Fruit fly (Drosophila melanogaster) whole organism, prepupa: ENCODE data around the gene Tdrd3.

Experiments
- Blimp-1 ChIP-seq: fragments of 200-800 bp; sonication (Bioruptor generic); optimal IDR thresholded peaks from 3 replicates; lab custom pipeline; 2017; ENCODE audit warnings: missing biosample characterization, missing genetic modification characterization, mild to moderate bottlenecking, moderate library complexity, missing genetic modification reagents
- CG10631 ChIP-seq: fragments of 200-800 bp; sonication (Bioruptor generic); optimal IDR thresholded peaks from 2 replicates; lab custom pipeline; 2016; ENCODE audit warnings: missing biosample characterization, missing genetic modification characterization
- CG10669 ChIP-seq: fragments of 200-800 bp; sonication (Bioruptor generic); optimal IDR thresholded peaks from 3 replicates; lab custom pipeline; 2018; ENCODE audit warnings: missing biosample characterization, mild to moderate bottlenecking, missing genetic modification characterization, moderate library complexity
- CG11902 ChIP-seq: fragments of 200-800 bp; sonication (Bioruptor generic); optimal IDR thresholded peaks from 3 replicates; lab custom pipeline; 2016; ENCODE audit warnings: missing biosample characterization, missing genetic modification characterization
- CG1621 ChIP-seq: fragments of 200-800 bp; sonication (Bioruptor generic); optimal IDR thresholded peaks from 3 replicates; lab custom pipeline; 2018; ENCODE audit warnings: missing biosample characterization, mild to moderate bottlenecking, missing genetic modification characterization
- CG16779 ChIP-seq: fragments of 200-800 bp; sonication (Bioruptor generic); optimal IDR thresholded peaks from 3 replicates; lab custom pipeline; 2017; ENCODE audit warnings: missing biosample characterization, mild to moderate bottlenecking, missing genetic modification characterization
- CG3032 ChIP-seq: fragments of 200-800 bp; optimal IDR thresholded peaks from 2 replicates; lab custom pipeline; 2019; ENCODE audit warnings: missing biosample characterization, mild to moderate bottlenecking, missing genetic modification characterization, moderate library complexity
- CG31627 ChIP-seq: fragments of 200-800 bp; sonication (Bioruptor generic); optimal IDR thresholded peaks from 3 replicates; lab custom pipeline; 2016; ENCODE audit warnings: missing biosample characterization, missing genetic modification characterization
- CG3919 ChIP-seq: fragments of 200-800 bp; sonication (Bioruptor generic); optimal IDR thresholded peaks from 3 replicates; lab custom pipeline; 2016; ENCODE audit warnings: missing biosample characterization, missing genetic modification characterization
- CG4318 ChIP-seq: fragments of 200-800 bp; sonication (Bioruptor generic); optimal IDR thresholded peaks from 3 replicates; lab custom pipeline; 2017; ENCODE audit warnings: missing biosample characterization, mild to moderate bottlenecking, missing genetic modification characterization
- CG6163 ChIP-seq: fragments of 200-800 bp; sonication (Bioruptor generic); IDR thresholded peaks from 3 replicates; pipeline ENCODE4 v1.3.6; 2022; ENCODE audit warnings: missing biosample characterization, missing genetic modification characterization
- CG6276 ChIP-seq: fragments of 200-800 bp; sonication (Bioruptor generic); optimal IDR thresholded peaks from 2 replicates; lab custom pipeline; 2017; ENCODE audit warnings: missing biosample characterization, mild to moderate bottlenecking, missing genetic modification characterization
- CG6792 ChIP-seq: fragments of 200-800 bp; sonication (Bioruptor generic); optimal IDR thresholded peaks from 3 replicates; lab custom pipeline; 2016; ENCODE audit warnings: missing biosample characterization, missing genetic modification characterization
- CG6808 ChIP-seq: fragments of 200-800 bp; sonication (Bioruptor generic); optimal IDR thresholded peaks from 3 replicates; lab custom pipeline; 2017; ENCODE audit warnings: missing biosample characterization, missing genetic modification characterization, mild to moderate bottlenecking, moderate library complexity, missing genetic modification reagents
- CG6854 ChIP-seq: fragments of 200-800 bp; sonication (Bioruptor generic); optimal IDR thresholded peaks from 2 replicates; lab custom pipeline; 2017; ENCODE audit warnings: missing biosample characterization, mild to moderate bottlenecking, missing genetic modification characterization
- CG7368 ChIP-seq: fragments of 200-800 bp; sonication (Bioruptor generic); optimal IDR thresholded peaks from 3 replicates; lab custom pipeline; 2016; ENCODE audit warnings: missing biosample characterization, missing genetic modification characterization
- CG8119 ChIP-seq: fragments of 200-800 bp; sonication (Bioruptor generic); IDR thresholded peaks from 3 replicates; pipeline ENCODE4 v1.3.6; 2022; ENCODE audit warnings: missing biosample characterization, missing genetic modification characterization
- CG8632 ChIP-seq: fragments of 200-800 bp; sonication (Bioruptor generic); optimal IDR thresholded peaks from 3 replicates; lab custom pipeline; 2016; ENCODE audit warnings: missing biosample characterization, missing genetic modification characterization
- Eip75B ChIP-seq: fragments of 200-800 bp; sonication (Bioruptor generic); optimal IDR thresholded peaks from 3 replicates; lab custom pipeline; 2016; ENCODE audit warnings: missing biosample characterization, missing genetic modification characterization
- Eip78C ChIP-seq: fragments of 200-800 bp; sonication (Bioruptor generic); peaks from one replicate; lab custom pipeline; 2016; ENCODE audit warnings: missing biosample characterization, missing genetic modification characterization
- Eip93F ChIP-seq: fragments of 200-800 bp; sonication (Bioruptor generic); optimal IDR thresholded peaks from 2 replicates; lab custom pipeline; 2016; ENCODE audit warnings: missing biosample characterization, mild to moderate bottlenecking, missing genetic modification characterization
- Ets21C ChIP-seq: fragments of 200-800 bp; sonication (Bioruptor generic); optimal IDR thresholded peaks from 3 replicates; lab custom pipeline; 2016; ENCODE audit warnings: missing biosample characterization, missing genetic modification characterization
- Ets96B ChIP-seq: fragments of 200-800 bp; optimal IDR thresholded peaks from 2 replicates; lab custom pipeline; 2019; ENCODE audit warnings: missing biosample characterization, mild to moderate bottlenecking, missing genetic modification characterization, moderate library complexity
- Gug ChIP-seq: fragments of 200-800 bp; sonication (Bioruptor generic); IDR thresholded peaks from 2 replicates; pipeline ENCODE4 v1.3.6; 2022; ENCODE audit warnings: missing biosample characterization, missing genetic modification characterization
- Hr38 ChIP-seq: sonication (Bioruptor generic); optimal IDR thresholded peaks from 2 replicates; lab custom pipeline; 2016; ENCODE audit warnings: missing biosample characterization, missing genetic modification characterization
- Hr39 ChIP-seq: fragments of 200-800 bp; sonication (Bioruptor generic); optimal IDR thresholded peaks from 2 replicates; lab custom pipeline; 2016; ENCODE audit warnings: missing biosample characterization, missing genetic modification characterization
- Hr4 ChIP-seq: fragments of 200-800 bp; sonication (Bioruptor generic); optimal IDR thresholded peaks from 3 replicates; lab custom pipeline; 2016; ENCODE audit warnings: missing biosample characterization, missing genetic modification characterization
- Lpt ChIP-seq: fragments of 200-800 bp; sonication (Bioruptor generic); optimal IDR thresholded peaks from 3 replicates; lab custom pipeline; 2016; ENCODE audit warnings: missing biosample characterization, missing genetic modification characterization
- OdsH ChIP-seq: fragments of 200-800 bp; sonication (Bioruptor generic); optimal IDR thresholded peaks from 3 replicates; lab custom pipeline; 2016; ENCODE audit warnings: missing biosample characterization, missing genetic modification characterization
- Sox14 ChIP-seq: fragments of 200-800 bp; sonication (Bioruptor generic); optimal IDR thresholded peaks from 3 replicates; lab custom pipeline; 2016; ENCODE audit warnings: missing biosample characterization, missing genetic modification characterization
- achi ChIP-seq: fragments of 200-800 bp; sonication (Bioruptor generic); optimal IDR thresholded peaks from 3 replicates; lab custom pipeline; 2016; ENCODE audit warnings: missing biosample characterization, missing genetic modification characterization
- acj6 ChIP-seq: fragments of 200-800 bp; sonication (Bioruptor generic); optimal IDR thresholded peaks from 3 replicates; lab custom pipeline; 2016; ENCODE audit warnings: missing biosample characterization, missing genetic modification characterization
- dac ChIP-seq: fragments of 200-800 bp; sonication (Bioruptor generic); optimal IDR thresholded peaks from 2 replicates; lab custom pipeline; 2017; ENCODE audit warnings: missing biosample characterization, mild to moderate bottlenecking, missing genetic modification characterization
- dsx ChIP-seq: fragments of 200-800 bp; optimal IDR thresholded peaks from 3 replicates; lab custom pipeline; 2019; ENCODE audit warnings: missing biosample characterization, mild to moderate bottlenecking, missing genetic modification characterization, moderate library complexity; ENCODE audit not compliant: poor library complexity, severe bottlenecking
- esn ChIP-seq: fragments of 200-800 bp; sonication (Bioruptor generic); optimal IDR thresholded peaks from 2 replicates; lab custom pipeline; 2016; ENCODE audit warnings: missing biosample characterization, mild to moderate bottlenecking, missing genetic modification characterization, moderate library complexity
- fd59A ChIP-seq: fragments of 200-800 bp; sonication (Bioruptor generic); optimal IDR thresholded peaks from 2 replicates; lab custom pipeline; 2017; ENCODE audit warnings: missing biosample characterization, mild to moderate bottlenecking, missing genetic modification characterization, missing genetic modification reagents
- fd85E ChIP-seq: fragments of 200-800 bp; sonication (Bioruptor generic); optimal IDR thresholded peaks from 3 replicates; lab custom pipeline; 2016; ENCODE audit warnings: missing biosample characterization, missing genetic modification characterization
- lz ChIP-seq: fragments of 200-800 bp; sonication (Bioruptor generic); optimal IDR thresholded peaks from 3 replicates; lab custom pipeline; 2016; ENCODE audit warnings: missing biosample characterization, missing genetic modification characterization
- net ChIP-seq: fragments of 200-800 bp; sonication (Bioruptor generic); optimal IDR thresholded peaks from 3 replicates; lab custom pipeline; 2016; ENCODE audit warnings: missing biosample characterization, missing genetic modification characterization
- pdm3 ChIP-seq: fragments of 200-800 bp; sonication (Bioruptor generic); optimal IDR thresholded peaks from 3 replicates; lab custom pipeline; 2016; ENCODE audit warnings: missing biosample characterization, missing genetic modification characterization
- salr ChIP-seq, 2 experiments: fragments of 200-800 bp; sonication (Bioruptor generic); optimal IDR thresholded peaks; 3 replicates each; lab custom pipeline; 2016 to 2018; ENCODE audit warnings: missing biosample characterization in 2 of 2, missing genetic modification characterization in 2 of 2, mild to moderate bottlenecking in 1 of 2
- spab ChIP-seq: fragments of 200-800 bp; sonication (Bioruptor generic); optimal IDR thresholded peaks from 2 replicates; lab custom pipeline; 2017; ENCODE audit warnings: missing biosample characterization, mild to moderate bottlenecking, missing genetic modification characterization, missing genetic modification reagents
- ss ChIP-seq, 2 experiments: fragments of 200-800 bp; sonication (Bioruptor generic); optimal IDR thresholded peaks; 2 replicates in 1 of 2; 3 replicates in 1 of 2; lab custom pipeline; 2017 to 2018; ENCODE audit warnings: mild to moderate bottlenecking in 2 of 2, missing biosample characterization in 2 of 2, missing genetic modification characterization in 2 of 2, moderate library complexity in 1 of 2
- svp ChIP-seq: fragments of 200-800 bp; sonication (Bioruptor generic); peaks from one replicate; lab custom pipeline; 2016; ENCODE audit warnings: missing biosample characterization, missing genetic modification characterization
- topi ChIP-seq: fragments of 200-800 bp; sonication (Bioruptor generic); optimal IDR thresholded peaks from 3 replicates; lab custom pipeline; 2016; ENCODE audit warnings: missing biosample characterization, missing genetic modification characterization

Tdrd3 gene

DNA sequence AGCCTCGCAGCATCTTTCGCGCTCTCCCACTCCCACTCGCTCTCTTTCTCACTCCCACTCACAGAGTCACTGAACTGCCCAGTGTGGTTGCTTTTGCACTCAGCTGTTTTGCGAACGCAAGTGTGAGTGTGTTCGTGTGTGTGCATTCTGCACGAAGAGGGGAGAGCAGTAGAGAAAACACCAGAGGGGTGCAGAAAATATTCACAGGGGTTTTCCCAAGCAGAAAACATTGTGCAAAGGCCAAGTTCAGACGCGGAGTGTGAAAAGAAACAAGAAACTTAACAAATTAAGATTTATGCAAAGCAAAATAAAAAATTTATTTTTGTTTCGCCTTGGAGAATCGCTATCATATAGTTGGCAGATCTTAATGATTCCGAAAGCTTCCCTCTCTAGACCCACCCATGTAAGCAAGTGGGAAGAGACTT lies 1.1 kb upstream of the Tdrd3 start (continued):
- peak; percentile 56 for TF ChIP-seq spab
- TF ChIP-seq lz (GFP tag; lab: Kevin White, UChicago), result peak; percentile 70
- peak; percentile 65 for TF ChIP-seq CG8632
- peak; percentile 82 for TF ChIP-seq CG3919 (GFP tag; lab: Kevin White, UChicago)
- TF ChIP-seq CG8119 (GFP tag; lab: Robert Waterston, UW), result peak; percentile 84
- TF ChIP-seq salr (GFP tag; optimal IDR thresholded peaks at IDR 0.05; lab: Kevin White, UChicago), result peak; percentile 26 to 84
- peak; percentile 60 for TF ChIP-seq esn
- TF ChIP-seq Blimp-1 (GFP tag; lab: Kevin White, UChicago), result peak; percentile 37
- TF ChIP-seq Hr39 (GFP tag; lab: Kevin White, UChicago), result peak; percentile 84
- TF ChIP-seq Hr38 (GFP tag; lab: Kevin White, UChicago), result no peak
- peak; percentile 93 for TF ChIP-seq svp (GFP tag; lab: Kevin White, UChicago)
- peak; percentile 86 for TF ChIP-seq CG4318 (GFP tag; lab: Kevin White, UChicago)
- TF ChIP-seq Ets21C (GFP tag; lab: Kevin White, UChicago), result peak; percentile 44
- peak; percentile 87 for TF ChIP-seq pdm3 (GFP tag; lab: Kevin White, UChicago)

DNA sequence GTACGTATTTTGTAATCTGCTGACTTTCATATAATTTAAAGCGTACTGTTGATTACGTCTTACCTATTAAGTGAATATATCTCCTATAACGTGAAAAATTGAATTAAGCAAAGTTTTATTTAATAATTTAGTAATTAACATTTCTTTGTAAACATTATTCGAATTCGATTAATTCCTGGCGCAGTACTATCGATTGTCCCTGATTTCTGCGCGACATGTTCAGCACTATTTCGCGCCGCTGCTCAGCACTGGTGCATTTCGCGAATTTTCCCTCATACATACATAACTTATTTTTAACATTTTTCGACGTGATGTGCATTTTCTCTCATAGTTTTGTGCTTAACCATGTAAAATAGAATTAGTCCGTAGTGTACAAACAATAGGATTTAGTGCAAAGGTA lies 3.1 kb downstream of the Tdrd3 start, which contains the start of gene Helz:
Gene Helz (plus strand): TSS at position 260 of the 400 bp plus-strand sequence.
- TF ChIP-seq CG6163 (GFP tag; lab: Robert Waterston, UW), result peak; percentile 39; the same call in 1 of the 3 replicates
- peak; percentile 56 for TF ChIP-seq Eip78C
- TF ChIP-seq Lpt, result no peak
- no peak for TF ChIP-seq Sox14
- TF ChIP-seq CG6808 (GFP tag; lab: Kevin White, UChicago), result no peak
- no peak for TF ChIP-seq esn
- peak; percentile 26 for TF ChIP-seq CG31627

DNA sequence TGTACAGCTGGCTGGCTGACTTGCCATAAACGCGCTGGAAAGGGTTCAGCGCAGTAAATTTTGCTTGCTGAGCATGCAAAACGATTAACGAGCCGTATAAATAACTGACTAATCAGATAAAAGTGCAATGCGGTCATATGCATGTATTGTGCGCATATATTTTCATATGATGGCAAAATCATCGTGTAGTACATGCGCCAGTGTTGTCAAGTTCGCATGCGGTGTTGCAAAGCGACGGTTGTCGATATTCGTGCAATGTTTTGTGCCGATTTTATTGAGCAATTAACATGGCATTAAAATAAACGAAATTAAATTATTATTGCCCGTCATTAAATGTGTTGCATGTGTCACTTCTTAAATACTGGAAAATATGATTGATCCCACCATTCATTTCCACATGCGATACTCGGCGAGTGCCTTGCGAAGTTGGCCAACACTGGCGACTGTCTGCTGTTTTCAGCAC lies 3.6 kb downstream of the Tdrd3 start:
- no peak for TF ChIP-seq dsx (GFP tag; lab: Kevin White, UChicago)
- peak; percentile 88 for TF ChIP-seq CG31627
- TF ChIP-seq Blimp-1 (GFP tag; lab: Kevin White, UChicago), result peak; percentile 38
- peak; percentile 72 for TF ChIP-seq CG7368 (GFP tag; lab: Kevin White, UChicago)
- TF ChIP-seq CG10631 (GFP tag; lab: Kevin White, UChicago), result peak; percentile 87
- peak in 1 of 2 experiments; percentile 66 for TF ChIP-seq ss (GFP tag; optimal IDR thresholded peaks at IDR 0.05; lab: Kevin White, UChicago)
- TF ChIP-seq Ets21C (GFP tag; lab: Kevin White, UChicago), result peak; percentile 81
- no peak for TF ChIP-seq CG3919 (GFP tag; lab: Kevin White, UChicago)
- peak in 1 of 2 experiments; percentile 44 for TF ChIP-seq salr (GFP tag; optimal IDR thresholded peaks at IDR 0.05; lab: Kevin White, UChicago)
- peak; percentile 21 for TF ChIP-seq CG4318 (GFP tag; lab: Kevin White, UChicago)
- TF ChIP-seq CG6808 (GFP tag; lab: Kevin White, UChicago), result peak; percentile 51
- no peak for TF ChIP-seq Eip93F
- TF ChIP-seq CG16779 (tag; lab: Kevin White, UChicago), result peak; percentile 26
- TF ChIP-seq CG1621 (tag; lab: Kevin White, UChicago), result no peak
- TF ChIP-seq Ets96B (tag; lab: Kevin White, UChicago), result peak; percentile 55
- peak; percentile 83 for TF ChIP-seq Eip75B
- TF ChIP-seq Hr4 (GFP tag; lab: Kevin White, UChicago), result peak; percentile 80
- peak; percentile 85 for TF ChIP-seq acj6 (GFP tag; lab: Kevin White, UChicago)
- peak; percentile 83 for TF ChIP-seq Sox14
- peak; percentile 90 for TF ChIP-seq Hr39 (GFP tag; lab: Kevin White, UChicago)
- peak; percentile 53 for TF ChIP-seq Hr38 (GFP tag; lab: Kevin White, UChicago)
- TF ChIP-seq topi (GFP tag; lab: Kevin White, UChicago), result peak; percentile 89
- TF ChIP-seq OdsH (GFP tag; lab: Kevin White, UChicago), result peak; percentile 85
- peak; percentile 93 for TF ChIP-seq Eip78C
- TF ChIP-seq achi (GFP tag; lab: Kevin White, UChicago), result peak; percentile 80
- peak; percentile 88 for TF ChIP-seq lz (GFP tag; lab: Kevin White, UChicago)
- TF ChIP-seq net (GFP tag; lab: Kevin White, UChicago), result peak; percentile 75
- no peak for TF ChIP-seq dac
- peak; percentile 30 for TF ChIP-seq CG6854
- TF ChIP-seq CG10669 (GFP tag; lab: Kevin White, UChicago), result peak; percentile 68
- TF ChIP-seq CG6792, result peak; percentile 81
- TF ChIP-seq CG8119 (GFP tag; lab: Robert Waterston, UW), result peak; percentile 58
- TF ChIP-seq Gug (GFP tag; lab: Robert Waterston, UW), result peak; percentile 54
- peak; percentile 73 for TF ChIP-seq CG6163 (GFP tag; lab: Robert Waterston, UW)
- TF ChIP-seq fd59A (GFP tag; lab: Kevin White, UChicago), result peak; percentile 68
- TF ChIP-seq esn, result peak; percentile 87
- TF ChIP-seq CG11902, result peak; percentile 80
- TF ChIP-seq fd85E, result peak; percentile 64
- peak; percentile 72 for TF ChIP-seq CG3032
- TF ChIP-seq CG6276 (GFP tag; lab: Kevin White, UChicago), result no peak
